Worm (Caenorhabditis elegans) whole organism, mixed stage, embryonic: ENCODE data around the gene sra-10.

Source experiments
- M03D4.4 ChIP-seq: sonication (generic microtip); optimal IDR thresholded peaks from 2 replicates; lab custom pipeline; 2017; ENCODE audit warnings: mild to moderate bottlenecking, missing genetic modification characterization, missing compliant biosample characterization
- bed-3 ChIP-seq: fragments of 200-800 bp; sonication (Bioruptor generic); optimal IDR thresholded peaks from 3 replicates; lab custom pipeline; 2018; ENCODE audit warnings: mild to moderate bottlenecking, missing genetic modification characterization, moderate library complexity, missing compliant biosample characterization
- blmp-1 ChIP-seq: fragments of 150-350 bp; optimal IDR thresholded peaks from 2 replicates; lab custom pipeline; 2014; ENCODE audit warnings: missing biosample characterization, missing genetic modification characterization
- ceh-39 ChIP-seq: fragments of 150-350 bp; optimal IDR thresholded peaks from 2 replicates; lab custom pipeline; 2014; ENCODE audit warnings: missing biosample characterization, missing genetic modification characterization
- ceh-43 ChIP-seq: fragments of 200-800 bp; sonication (Bioruptor generic); optimal IDR thresholded peaks from 2 replicates; lab custom pipeline; 2018; ENCODE audit warnings: mild to moderate bottlenecking, missing genetic modification characterization, moderate library complexity, missing compliant biosample characterization
- ceh-83 ChIP-seq: fragments of 200-800 bp; sonication (Bioruptor generic); optimal IDR thresholded peaks from 2 replicates; lab custom pipeline; 2018; ENCODE audit warnings: mild to moderate bottlenecking, missing genetic modification characterization, missing compliant biosample characterization
- ces-1 ChIP-seq: fragments of 150-350 bp; optimal IDR thresholded peaks from 2 replicates; lab custom pipeline; 2014; ENCODE audit warnings: missing biosample characterization, missing genetic modification reagents, missing genetic modification characterization
- drap-1 ChIP-seq: fragments of 200-800 bp; sonication (Bioruptor generic); optimal IDR thresholded peaks from 3 replicates; lab custom pipeline; 2018; ENCODE audit warnings: mild to moderate bottlenecking, missing genetic modification characterization, missing compliant biosample characterization
- elt-1 ChIP-seq: sonication (generic microtip); optimal IDR thresholded peaks from 2 replicates; lab custom pipeline; 2017; ENCODE audit warnings: missing genetic modification characterization, mild to moderate bottlenecking, missing compliant biosample characterization, antibody characterized with exemption, moderate library complexity, borderline replicate concordance; ENCODE audit not compliant: insufficient read depth
- elt-3 ChIP-seq: fragments of 150-350 bp; optimal IDR thresholded peaks from 2 replicates; lab custom pipeline; 2014; ENCODE audit warnings: missing biosample characterization, missing genetic modification characterization
- flh-1 ChIP-seq: fragments of 200-800 bp; sonication (Bioruptor generic); optimal IDR thresholded peaks from 2 replicates; lab custom pipeline; 2018; ENCODE audit warnings: mild to moderate bottlenecking, missing genetic modification characterization, moderate library complexity, missing compliant biosample characterization
- hlh-1 ChIP-seq: fragments of 150-350 bp; optimal IDR thresholded peaks from 2 replicates; lab custom pipeline; 2014; ENCODE audit warnings: missing biosample characterization, missing genetic modification reagents, missing genetic modification characterization
- lin-13 ChIP-seq: fragments of 150-350 bp; optimal IDR thresholded peaks from 2 replicates; lab custom pipeline; 2014; ENCODE audit warnings: missing biosample characterization, missing genetic modification characterization
- lin-32 ChIP-seq: fragments of 200-800 bp; sonication (Bioruptor generic); optimal IDR thresholded peaks from 2 replicates; lab custom pipeline; 2018; ENCODE audit warnings: mild to moderate bottlenecking, missing genetic modification characterization, missing compliant biosample characterization
- lsy-2 ChIP-seq: fragments of 150-350 bp; optimal IDR thresholded peaks from 2 replicates; lab custom pipeline; 2014; ENCODE audit warnings: missing biosample characterization, missing genetic modification characterization
- mab-5 ChIP-seq: fragments of 150-350 bp; optimal IDR thresholded peaks from 2 replicates; lab custom pipeline; 2014; ENCODE audit warnings: missing biosample characterization, missing genetic modification characterization
- mep-1 ChIP-seq: fragments of 150-350 bp; optimal IDR thresholded peaks from 2 replicates; lab custom pipeline; 2017; ENCODE audit warnings: missing biosample characterization, missing genetic modification reagents, missing genetic modification characterization, inconsistent platforms
- mls-2 ChIP-seq: sonication (generic microtip); optimal IDR thresholded peaks from 2 replicates; lab custom pipeline; 2016; ENCODE audit warnings: mild to moderate bottlenecking, missing genetic modification characterization, moderate library complexity, missing compliant biosample characterization
- nhr-12 ChIP-seq: fragments of 150-350 bp; optimal IDR thresholded peaks from 2 replicates; lab custom pipeline; 2014; ENCODE audit warnings: missing biosample characterization, missing genetic modification characterization
- nhr-2 ChIP-seq: fragments of 150-350 bp; optimal IDR thresholded peaks from 2 replicates; lab custom pipeline; 2014; ENCODE audit warnings: missing biosample characterization, missing genetic modification characterization
- nhr-28 ChIP-seq: fragments of 150-350 bp; optimal IDR thresholded peaks from 2 replicates; lab custom pipeline; 2014; ENCODE audit warnings: missing biosample characterization, missing genetic modification characterization
- nhr-76 ChIP-seq: sonication (generic microtip); optimal IDR thresholded peaks from 2 replicates; lab custom pipeline; 2017; ENCODE audit warnings: missing biosample characterization, missing genetic modification characterization
- pha-4 ChIP-seq: fragments of 150-350 bp; optimal IDR thresholded peaks from 2 replicates; lab custom pipeline; 2018; ENCODE audit warnings: missing biosample characterization, missing genetic modification reagents, missing genetic modification characterization
- sem-2 ChIP-seq: fragments of 200-800 bp; sonication (Bioruptor generic); optimal IDR thresholded peaks from 2 replicates; lab custom pipeline; 2018; ENCODE audit warnings: mild to moderate bottlenecking, missing genetic modification characterization, missing compliant biosample characterization
- snpc-4 ChIP-seq: fragments of 150-350 bp; optimal IDR thresholded peaks from 2 replicates; lab custom pipeline; 2014; ENCODE audit warnings: missing biosample characterization, missing genetic modification characterization
- sptf-1 ChIP-seq: sonication (generic microtip); optimal IDR thresholded peaks from 2 replicates; lab custom pipeline; 2017; ENCODE audit warnings: mild to moderate bottlenecking, missing genetic modification characterization, moderate library complexity, missing compliant biosample characterization
- tbx-8 ChIP-seq: fragments of 200-800 bp; sonication (Bioruptor generic); optimal IDR thresholded peaks from 2 replicates; lab custom pipeline; 2018; ENCODE audit warnings: mild to moderate bottlenecking, missing genetic modification characterization, moderate library complexity, missing compliant biosample characterization
- unc-120 ChIP-seq: sonication (generic microtip); optimal IDR thresholded peaks from 2 replicates; lab custom pipeline; 2017; ENCODE audit warnings: missing genetic modification characterization, missing compliant biosample characterization; ENCODE audit not compliant: poor library complexity, severe bottlenecking
- unc-39 ChIP-seq: fragments of 150-350 bp; optimal IDR thresholded peaks from 2 replicates; lab custom pipeline; 2014; ENCODE audit warnings: missing biosample characterization, missing genetic modification characterization
- unc-62 ChIP-seq: fragments of 150-350 bp; optimal IDR thresholded peaks from 2 replicates; lab custom pipeline; 2014; ENCODE audit warnings: missing biosample characterization, missing genetic modification reagents, missing genetic modification characterization
- zip-8 ChIP-seq: fragments of 150-350 bp; optimal IDR thresholded peaks from 2 replicates; lab custom pipeline; 2014; ENCODE audit warnings: missing biosample characterization, missing genetic modification characterization
- ztf-11 ChIP-seq: fragments of 150-350 bp; optimal IDR thresholded peaks from 2 replicates; lab custom pipeline; 2014; ENCODE audit warnings: missing biosample characterization, missing genetic modification characterization

The sra-10 gene

ce11 chrII:10917174-10917573 lies 22.3 kb upstream of the sra-10 start, which contains the start of gene F44F4.10:
Gene F44F4.10, minus strand, starts transcription at chrII:10917274.
- TF ChIP-seq bed-3 (no peak), zip-8 (tag; lab: Kevin White, UChicago) (no peak), flh-1 (GFP tag; lab: Kevin White, UChicago) (no peak), ztf-11 (tag; lab: Kevin White, UChicago) (no peak), lin-13 (tag; lab: Kevin White, UChicago) (no peak), unc-62 (no peak), sem-2 (GFP tag; lab: Kevin White, UChicago) (no peak), unc-39 (tag; lab: Kevin White, UChicago) (no peak), nhr-2 (tag; lab: Kevin White, UChicago) (no peak), snpc-4 (tag; lab: Kevin White, UChicago) (no peak), M03D4.4 (tag; lab: Kevin White, UChicago) (no peak), lsy-2 (tag; lab: Kevin White, UChicago) (no peak), nhr-76 (tag; lab: Kevin White, UChicago) (no peak)

ce11 chrII:10915732-10916131 lies 20.8 kb upstream of the sra-10 start, which contains the start of gene F44F4.9:
Gene F44F4.9, minus strand, starts transcription at chrII:10915832.
- TF ChIP-seq blmp-1 (no peak), elt-3 (tag; lab: Kevin White, UChicago) (no peak), nhr-76 (tag; lab: Kevin White, UChicago) (no peak), ceh-43 (no peak), tbx-8 (GFP tag; lab: Kevin White, UChicago) (no peak), flh-1 (GFP tag; lab: Kevin White, UChicago) (no peak), lin-13 (tag; lab: Kevin White, UChicago) (no peak), mls-2 (tag; lab: Kevin White, UChicago) (no peak), hlh-1 (tag; lab: Kevin White, UChicago) (no peak), snpc-4 (tag; lab: Kevin White, UChicago) (no peak), elt-1 (tag; lab: Kevin White, UChicago) (no peak), pha-4 (tag; lab: Kevin White, UChicago) (no peak), nhr-28 (tag; lab: Kevin White, UChicago) (no peak), ces-1 (GFP tag; lab: Kevin White, UChicago) (no peak), mep-1 (tag; lab: Kevin White, UChicago) (no peak), ceh-83 (GFP tag; lab: Kevin White, UChicago) (no peak), unc-62 (no peak)
- TF ChIP-seq, all 35 proteins: peak for 0

- TF ChIP-seq mep-1 (tag; lab: Kevin White, UChicago) (no peak), lin-32 (GFP tag; lab: Kevin White, UChicago) (no peak), ceh-83 (GFP tag; lab: Kevin White, UChicago) (no peak), nhr-2 (tag; lab: Kevin White, UChicago) (no peak), tbx-8 (GFP tag; lab: Kevin White, UChicago) (no peak), nhr-28 (tag; lab: Kevin White, UChicago) (no peak), ztf-11 (tag; lab: Kevin White, UChicago) (no peak), M03D4.4 (tag; lab: Kevin White, UChicago) (no peak), lsy-2 (tag; lab: Kevin White, UChicago) (no peak), ceh-39 (tag; lab: Kevin White, UChicago) (no peak), bed-3 (no peak), snpc-4 (tag; lab: Kevin White, UChicago) (no peak), ceh-43 (no peak), mls-2 (tag; lab: Kevin White, UChicago) (no peak), unc-39 (tag; lab: Kevin White, UChicago) (no peak), unc-120 (tag; lab: Kevin White, UChicago) (no peak), blmp-1 (no peak)
Measured at ce11 chrII:10914366-10914765, 19.5 kb upstream of the sra-10 start, which contains the start of gene F44F4.15. Gene F44F4.15, plus strand, starts transcription at chrII:10914666.

ce11 chrII:10912995-10913394 lies 18.1 kb upstream of the sra-10 start:
- TF ChIP-seq lin-32 (GFP tag; lab: Kevin White, UChicago) = no peak
- TF ChIP-seq, all 35 proteins: peak for 0

ce11 chrII:10910219-10910618 lies 15.3 kb upstream of the sra-10 start, which contains the start of gene sra-11:
Gene sra-11, minus strand, starts transcription at chrII:10910319.
- no peak for TF ChIP-seq unc-62
- no peak for TF ChIP-seq elt-1 (tag; lab: Kevin White, UChicago)
- no peak for TF ChIP-seq ces-1 (GFP tag; lab: Kevin White, UChicago)
- TF ChIP-seq nhr-28 (tag; lab: Kevin White, UChicago) = no peak
- no peak for TF ChIP-seq pha-4 (tag; lab: Kevin White, UChicago)
- no peak for TF ChIP-seq sem-2 (GFP tag; lab: Kevin White, UChicago)
- TF ChIP-seq unc-39 (tag; lab: Kevin White, UChicago) = no peak
- TF ChIP-seq sptf-1 (tag; lab: Kevin White, UChicago) = no peak
- TF ChIP-seq mep-1 (tag; lab: Kevin White, UChicago) = no peak
- TF ChIP-seq blmp-1 = no peak
- no peak for TF ChIP-seq bed-3
- no peak for TF ChIP-seq elt-3 (tag; lab: Kevin White, UChicago)
- no peak for TF ChIP-seq zip-8 (tag; lab: Kevin White, UChicago)
- TF ChIP-seq nhr-12 (tag; lab: Kevin White, UChicago) = no peak
- TF ChIP-seq drap-1 (GFP tag; lab: Kevin White, UChicago) = no peak
- TF ChIP-seq mls-2 (tag; lab: Kevin White, UChicago) = no peak
- TF ChIP-seq mab-5 (tag; lab: Kevin White, UChicago) = no peak
- no peak for TF ChIP-seq snpc-4 (tag; lab: Kevin White, UChicago)
- TF ChIP-seq flh-1 (GFP tag; lab: Kevin White, UChicago) = no peak
